Fruit fly (Drosophila melanogaster) whole organism, wandering third instar larva: Measurements from ENCODE around the gene Art4.

Source experiments
- Rel ChIP-seq, 2 experiments: fragments of 200-800 bp; sonication (Bioruptor generic) in 1 of 2; optimal IDR thresholded peaks; 2 replicates in 1 of 2; 3 replicates in 1 of 2; lab custom pipeline; 2016 to 2019; ENCODE audit warnings: mild to moderate bottlenecking in 2 of 2, missing biosample characterization in 2 of 2, missing genetic modification characterization in 2 of 2, moderate library complexity in 1 of 2
- brk ChIP-seq: fragments of 200-800 bp; sonication (Bioruptor generic); optimal IDR thresholded peaks from 2 replicates; lab custom pipeline; 2016; ENCODE audit warnings: missing biosample characterization, mild to moderate bottlenecking, missing genetic modification characterization
- jim ChIP-seq: fragments of 175-275, 200-325 bp; sonication (Bioruptor generic); optimal IDR thresholded peaks from 2 replicates; lab custom pipeline; 2016; ENCODE audit warnings: missing biosample characterization, mild to moderate bottlenecking, missing genetic modification characterization

DNA sequence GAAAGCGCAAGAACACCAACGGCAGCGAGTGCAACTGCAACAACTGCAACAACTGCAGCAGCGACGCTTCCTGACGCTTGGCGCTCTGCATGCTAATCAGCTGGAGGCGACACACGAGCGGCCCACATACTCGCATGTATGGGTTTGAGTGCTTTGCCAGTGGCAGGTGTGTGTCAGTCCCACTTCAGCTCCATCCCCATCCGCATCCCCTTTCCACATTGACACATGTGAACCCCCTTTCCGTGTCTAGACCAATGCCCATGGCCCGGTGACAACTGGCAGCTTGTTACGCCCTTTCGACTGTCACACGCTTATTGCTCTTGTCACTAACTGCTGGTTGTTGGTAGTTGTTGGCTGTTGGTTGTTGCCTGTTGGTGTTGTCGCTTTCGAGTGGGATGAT lies 48.3 kb downstream of the Art4 start:
- TF ChIP-seq Rel (GFP tag; optimal IDR thresholded peaks at IDR 0.05; lab: Kevin White, UChicago) (no peak), Rel (tag; optimal IDR thresholded peaks at IDR 0.05; lab: Kevin White, UChicago) (no peak), brk (no peak), jim (GFP tag; lab: Kevin White, UChicago) (no peak)
